Worm (Caenorhabditis elegans) whole organism, young adult: ENCODE measurements around the gene T10C6.15.

Experiments
- ccch-3 ChIP-seq: fragments of 200-800 bp; sonication (Bioruptor generic); optimal IDR thresholded peaks from 2 replicates; lab custom pipeline; 2018; ENCODE audit warnings: mild to moderate bottlenecking, missing genetic modification characterization, missing compliant biosample characterization
- cebp-1 ChIP-seq, 2 experiments: fragments of 200-800 bp in 1 of 2; sonication (Bioruptor generic) in 1 of 2; sonication (generic microtip) in 1 of 2; IDR thresholded peaks in 1 of 2; optimal IDR thresholded peaks in 1 of 2; 2 replicates each; pipeline versions ENCODE4 v1.3.6 to Lab custom; 2017 to 2022; ENCODE audit warnings: missing compliant biosample characterization in 2 of 2, missing genetic modification characterization in 2 of 2, mild to moderate bottlenecking in 1 of 2, missing genetic modification reagents in 1 of 2, moderate library complexity in 1 of 2
- ceh-40 ChIP-seq: fragments of 200-800 bp; sonication (Bioruptor generic); IDR thresholded peaks from 2 replicates; pipeline ENCODE4 v1.3.6; 2022; ENCODE audit warnings: missing genetic modification characterization, missing compliant biosample characterization
- ceh-79 ChIP-seq: sonication (generic microtip); optimal IDR thresholded peaks from 2 replicates; lab custom pipeline; 2017; ENCODE audit warnings: mild to moderate bottlenecking, missing genetic modification characterization, missing compliant biosample characterization
- die-1 ChIP-seq: sonication (generic microtip); optimal IDR thresholded peaks from 2 replicates; lab custom pipeline; 2016; ENCODE audit warnings: missing genotype, mild to moderate bottlenecking, missing genetic modification characterization, missing compliant biosample characterization
- efl-1 ChIP-seq: fragments of 150-350 bp; optimal IDR thresholded peaks from 2 replicates; lab custom pipeline; 2014; ENCODE audit warnings: missing biosample characterization, missing genetic modification reagents, missing genetic modification characterization
- gei-17 ChIP-seq: fragments of 200-800 bp; sonication (Bioruptor generic); optimal IDR thresholded peaks from 2 replicates; lab custom pipeline; 2018; ENCODE audit warnings: mild to moderate bottlenecking, missing genetic modification characterization, missing compliant biosample characterization
- hlh-12 ChIP-seq: sonication (generic microtip); optimal IDR thresholded peaks from 2 replicates; lab custom pipeline; 2016; ENCODE audit warnings: missing genetic modification characterization, missing compliant biosample characterization
- let-526 ChIP-seq: fragments of 200-800 bp; sonication (Bioruptor generic); IDR thresholded peaks from 2 replicates; pipeline ENCODE4 v1.3.6; 2022; ENCODE audit warnings: missing genetic modification reagents, missing genetic modification characterization, missing compliant biosample characterization
- lin-35 ChIP-seq, 3 experiments: fragments of 150-350 bp in 2 of 3; sonication (generic microtip) in 1 of 3; optimal IDR thresholded peaks; 2 replicates each; lab custom pipeline; 2014 to 2018; ENCODE audit warnings: missing biosample characterization in 3 of 3, missing genetic modification characterization in 3 of 3, missing genetic modification reagents in 3 of 3
- nhr-120 ChIP-seq: fragments of 200-800 bp; sonication (Bioruptor generic); IDR thresholded peaks from 2 replicates; pipeline ENCODE4 v1.3.6; 2022; ENCODE audit warnings: missing genetic modification characterization, missing compliant biosample characterization
- snpc-1.1 ChIP-seq: sonication (generic microtip); optimal IDR thresholded peaks from 2 replicates; lab custom pipeline; 2017; ENCODE audit warnings: missing genetic modification characterization, mild to moderate bottlenecking, missing compliant biosample characterization, antibody characterized with exemption, moderate library complexity, missing genotype, missing genetic modification reagents; ENCODE audit not compliant: insufficient read depth
- snpc-4 ChIP-seq, 5 experiments: fragments of 150-350 bp in 1 of 5; sonication (generic microtip) in 4 of 5; optimal IDR thresholded peaks; 2 replicates each; lab custom pipeline; 2014 to 2018; ENCODE audit warnings: missing genetic modification characterization in 5 of 5, missing biosample characterization in 3 of 5, antibody characterized with exemption in 2 of 5, mild to moderate bottlenecking in 2 of 5, missing compliant biosample characterization in 2 of 5, missing genotype in 2 of 5, moderate library complexity in 2 of 5, missing genetic modification reagents in 1 of 5
- tlf-1 ChIP-seq: fragments of 200-800 bp; sonication (Bioruptor generic); optimal IDR thresholded peaks from 2 replicates; lab custom pipeline; 2018; ENCODE audit warnings: mild to moderate bottlenecking, missing genetic modification characterization, missing compliant biosample characterization

ce11 chrV:16020042-16020441 is 25.7 kb downstream of the T10C6.15 start, which contains the start of gene srx-44:
- TF ChIP-seq let-526 (GFP tag; lab: Robert Waterston, UW) = no peak
- no peak for TF ChIP-seq snpc-1.1 (tag; lab: Kevin White, UChicago)
- no peak for TF ChIP-seq lin-35 (GFP tag; optimal IDR thresholded peaks at IDR 0.05; lab: Kevin White, UChicago)
- no peak for TF ChIP-seq snpc-4 (GFP tag; optimal IDR thresholded peaks at IDR 0.05; lab: Kevin White, UChicago)
- no peak for TF ChIP-seq snpc-4 (tag; optimal IDR thresholded peaks at IDR 0.05; lab: Kevin White, UChicago)
- no peak for TF ChIP-seq gei-17 (GFP tag; lab: Kevin White, UChicago)
- no peak for TF ChIP-seq tlf-1 (GFP tag; lab: Kevin White, UChicago)
- TF ChIP-seq nhr-120 (GFP tag; lab: Robert Waterston, UW) = no peak
- no peak for TF ChIP-seq die-1 (tag; lab: Kevin White, UChicago)
- no peak for TF ChIP-seq ceh-79 (tag; lab: Kevin White, UChicago)
- no peak for TF ChIP-seq hlh-12 (tag; lab: Kevin White, UChicago)
- TF ChIP-seq cebp-1 (GFP tag; IDR thresholded peaks at IDR 0.05; lab: Robert Waterston, UW) = no peak
- no peak for TF ChIP-seq cebp-1 (tag; optimal IDR thresholded peaks at IDR 0.05; lab: Kevin White, UChicago)
- TF ChIP-seq ccch-3 (GFP tag; lab: Kevin White, UChicago) = no peak
- no peak for TF ChIP-seq ceh-40
- no peak for TF ChIP-seq efl-1
